Worm (Caenorhabditis elegans) whole organism, late embryonic: Measurements from ENCODE around the gene nlp-27.

ENCODE experiments used
- F13H6.1 ChIP-seq: sonication (generic microtip); optimal IDR thresholded peaks from 2 replicates; lab custom pipeline; 2016; ENCODE audit warnings: missing genetic modification characterization, missing compliant biosample characterization
- K09A11.1 ChIP-seq: sonication (generic microtip); optimal IDR thresholded peaks from 2 replicates; lab custom pipeline; 2017; ENCODE audit warnings: antibody characterized with exemption, mild to moderate bottlenecking, missing genetic modification characterization, missing compliant biosample characterization; ENCODE audit not compliant: insufficient read depth
- ceh-34 ChIP-seq: sonication (generic microtip); optimal IDR thresholded peaks from 2 replicates; lab custom pipeline; 2016; ENCODE audit warnings: mild to moderate bottlenecking, missing genetic modification characterization, missing compliant biosample characterization
- fkh-10 ChIP-seq: fragments of 150-350 bp; optimal IDR thresholded peaks from 2 replicates; lab custom pipeline; 2014; ENCODE audit warnings: missing biosample characterization, missing genetic modification reagents, missing genetic modification characterization

DNA sequence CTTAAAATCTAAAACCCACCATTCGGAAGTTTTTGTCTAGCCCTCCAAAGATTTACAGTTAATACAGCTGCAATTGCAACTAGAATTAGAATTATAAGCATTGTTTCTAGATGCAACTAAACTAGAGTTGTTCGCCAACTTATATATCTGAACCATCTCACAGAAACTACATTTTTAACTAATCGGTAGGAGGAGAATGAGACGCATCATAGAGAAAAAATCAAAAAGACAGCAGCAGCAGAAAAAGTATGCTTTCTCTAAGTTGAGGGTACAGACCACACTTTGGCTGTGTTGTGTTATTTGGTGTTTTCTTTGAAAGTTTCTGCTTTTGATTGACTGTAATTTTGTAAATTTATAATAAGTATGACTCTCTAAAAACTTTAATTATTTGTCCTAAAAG is 25.5 kb upstream of the nlp-27 start, which contains the start of gene cyp-34A7:
- TF ChIP-seq ceh-34 (tag; lab: Kevin White, UChicago): no peak
- TF ChIP-seq F13H6.1 (tag; lab: Kevin White, UChicago): no peak
- no peak for TF ChIP-seq K09A11.1
- TF ChIP-seq fkh-10 (GFP tag; lab: Kevin White, UChicago): no peak
